Fruit fly (Drosophila melanogaster): ENCODE results near the gene Adsl.

dm6 chr3R:17059811-17060169 is 38.9 kb upstream of the Adsl start:
- TF ChIP-seq insv (optimal IDR thresholded peaks at IDR 0.05) (no peak), psq (optimal IDR thresholded peaks at IDR 0.05) (no peak), h (optimal IDR thresholded peaks at IDR 0.05) (no peak), Myc (optimal IDR thresholded peaks at IDR 0.05) (no peak)
